Worm (Caenorhabditis elegans): ENCODE data around the gene rab-28.
"Not testable (repeated sequence)": the region's sequence is repeated elsewhere in the genome, so short reads cannot be mapped to it uniquely, and the experiment has no call there.

The rab-28 gene

ce11 chrIV:9256017-9256416, 12.2 kb upstream of the rab-28 start, which contains the start of gene Y11D7A.9:
Y11D7A.9 (minus strand) TSS chrIV:9256117.
- TF ChIP-seq tbx-37 (GFP tag; conservative IDR thresholded peaks at IDR 0.05) = no peak
- TF ChIP-seq scrt-1 (GFP tag; IDR thresholded peaks at IDR 0.05) = no peak
- no peak for TF ChIP-seq pes-1 (GFP tag; IDR thresholded peaks at IDR 0.05)
- TF ChIP-seq hnd-1 (tag; optimal IDR thresholded peaks at IDR 0.05) = no peak
- no peak for TF ChIP-seq tra-4 (tag; optimal IDR thresholded peaks at IDR 0.05)
- no peak for TF ChIP-seq ceh-13 (GFP tag; optimal IDR thresholded peaks at IDR 0.05)
- no peak for TF ChIP-seq ama-1 (optimal IDR thresholded peaks at IDR 0.05)
- no peak for TF ChIP-seq ets-7 (tag; optimal IDR thresholded peaks at IDR 0.05)
- no peak for TF ChIP-seq tbx-11 (GFP tag; IDR thresholded peaks at IDR 0.05)
- no peak for TF ChIP-seq aly-1 (tag; optimal IDR thresholded peaks at IDR 0.05)
- no peak for TF ChIP-seq B0310.2 (tag; optimal IDR thresholded peaks at IDR 0.05)
- TF ChIP-seq flt-1 (GFP tag; IDR thresholded peaks at IDR 0.05) = no peak
- no peak for TF ChIP-seq F13C5.2 (tag; optimal IDR thresholded peaks at IDR 0.05)
- no peak for TF ChIP-seq hmbx-1 (tag; optimal IDR thresholded peaks at IDR 0.05)
- TF ChIP-seq sea-1 (GFP tag; conservative IDR thresholded peaks at IDR 0.05) = no peak
- TF ChIP-seq hmg-4 (GFP tag; optimal IDR thresholded peaks at IDR 0.05) = no peak
- no peak for TF ChIP-seq ceh-36 (tag; optimal IDR thresholded peaks at IDR 0.05)

- TF ChIP-seq hnd-1 (tag; optimal IDR thresholded peaks at IDR 0.05) (no peak), tra-4 (tag; optimal IDR thresholded peaks at IDR 0.05) (no peak), hmg-4 (GFP tag; optimal IDR thresholded peaks at IDR 0.05) (no peak), tbx-11 (GFP tag; IDR thresholded peaks at IDR 0.05) (no peak), ama-1 (optimal IDR thresholded peaks at IDR 0.05) (no peak), ceh-36 (tag; optimal IDR thresholded peaks at IDR 0.05) (no peak), sea-1 (GFP tag; conservative IDR thresholded peaks at IDR 0.05) (no peak), F13C5.2 (tag; optimal IDR thresholded peaks at IDR 0.05) (no peak), tbx-37 (GFP tag; conservative IDR thresholded peaks at IDR 0.05) (no peak), ets-7 (tag; optimal IDR thresholded peaks at IDR 0.05) (no peak), pes-1 (GFP tag; IDR thresholded peaks at IDR 0.05) (no peak), aly-1 (tag; optimal IDR thresholded peaks at IDR 0.05) (no peak), ceh-13 (GFP tag; optimal IDR thresholded peaks at IDR 0.05) (no peak), B0310.2 (tag; optimal IDR thresholded peaks at IDR 0.05) (no peak), flt-1 (GFP tag; IDR thresholded peaks at IDR 0.05) (no peak), hmbx-1 (tag; optimal IDR thresholded peaks at IDR 0.05) (no peak), scrt-1 (GFP tag; IDR thresholded peaks at IDR 0.05) (no peak)
Measured at ce11 chrIV:9251079-9251478, 7.3 kb upstream of the rab-28 start, which contains the start of gene Y11D7A.8. Y11D7A.8 (plus strand) TSS chrIV:9251379.

- TF ChIP-seq tbx-11 (GFP tag; IDR thresholded peaks at IDR 0.05); sea-1 (GFP tag; conservative IDR thresholded peaks at IDR 0.05); hnd-1 (tag; optimal IDR thresholded peaks at IDR 0.05): not testable (repeated sequence)
Measured at ce11 chrIV:9249219-9249618, 5.4 kb upstream of the rab-28 start, which contains the start of gene Y11D7A.7. Y11D7A.7 (plus strand) TSS chrIV:9249519.

- TF ChIP-seq hmg-4 (GFP tag; optimal IDR thresholded peaks at IDR 0.05) = no peak
- no peak for TF ChIP-seq flt-1 (GFP tag; IDR thresholded peaks at IDR 0.05)
- no peak for TF ChIP-seq sea-1 (GFP tag; conservative IDR thresholded peaks at IDR 0.05)
- no peak for TF ChIP-seq scrt-1 (GFP tag; IDR thresholded peaks at IDR 0.05)
- TF ChIP-seq tbx-11 (GFP tag; IDR thresholded peaks at IDR 0.05) = no peak
- TF ChIP-seq pes-1 (GFP tag; IDR thresholded peaks at IDR 0.05) = no peak
- no peak for TF ChIP-seq tbx-37 (GFP tag; conservative IDR thresholded peaks at IDR 0.05)
- TF ChIP-seq B0310.2 (tag; optimal IDR thresholded peaks at IDR 0.05) = no peak
- no peak for TF ChIP-seq F13C5.2 (tag; optimal IDR thresholded peaks at IDR 0.05)
- TF ChIP-seq ceh-13 (GFP tag; optimal IDR thresholded peaks at IDR 0.05) = no peak
- TF ChIP-seq tra-4 (tag; optimal IDR thresholded peaks at IDR 0.05) = no peak
- no peak for TF ChIP-seq aly-1 (tag; optimal IDR thresholded peaks at IDR 0.05)
- TF ChIP-seq ama-1 (optimal IDR thresholded peaks at IDR 0.05) = no peak
- no peak for TF ChIP-seq hmbx-1 (tag; optimal IDR thresholded peaks at IDR 0.05)
- TF ChIP-seq ets-7 (tag; optimal IDR thresholded peaks at IDR 0.05) = no peak
- TF ChIP-seq ceh-36 (tag; optimal IDR thresholded peaks at IDR 0.05) = no peak
- TF ChIP-seq hnd-1 (tag; optimal IDR thresholded peaks at IDR 0.05) = no peak
Measured at ce11 chrIV:9245423-9245822, 1.6 kb upstream of the rab-28 start, which contains the start of gene Y11D7A.5. Y11D7A.5 (minus strand) TSS chrIV:9245523.

ce11 chrIV:9239151-9239550, 4.7 kb downstream of the rab-28 start:
- TF ChIP-seq ets-7 (tag; optimal IDR thresholded peaks at IDR 0.05) (no peak), aly-1 (tag; optimal IDR thresholded peaks at IDR 0.05) (no peak), tbx-37 (GFP tag; conservative IDR thresholded peaks at IDR 0.05) (no peak), tra-4 (tag; optimal IDR thresholded peaks at IDR 0.05) (no peak), ama-1 (optimal IDR thresholded peaks at IDR 0.05) (no peak), flt-1 (GFP tag; IDR thresholded peaks at IDR 0.05) (no peak), B0310.2 (tag; optimal IDR thresholded peaks at IDR 0.05) (no peak), sea-1 (GFP tag; conservative IDR thresholded peaks at IDR 0.05) (no peak), tbx-11 (GFP tag; IDR thresholded peaks at IDR 0.05) (no peak), scrt-1 (GFP tag; IDR thresholded peaks at IDR 0.05) (no peak), hmbx-1 (tag; optimal IDR thresholded peaks at IDR 0.05) (no peak), ceh-13 (GFP tag; optimal IDR thresholded peaks at IDR 0.05) (no peak)

- TF ChIP-seq tbx-37 (GFP tag; conservative IDR thresholded peaks at IDR 0.05) (no peak), ets-7 (tag; optimal IDR thresholded peaks at IDR 0.05) (no peak), B0310.2 (tag; optimal IDR thresholded peaks at IDR 0.05) (no peak), hnd-1 (tag; optimal IDR thresholded peaks at IDR 0.05) (no peak), scrt-1 (GFP tag; IDR thresholded peaks at IDR 0.05) (no peak), hmg-4 (GFP tag; optimal IDR thresholded peaks at IDR 0.05) (no peak)
Measured at ce11 chrIV:9232421-9233141, 11.2 kb downstream of the rab-28 start, which contains the start of gene Y11D7A.3. Y11D7A.3 (plus strand) TSS chrIV:9233091.

- TF ChIP-seq ama-1 (optimal IDR thresholded peaks at IDR 0.05) = no peak
- no peak for TF ChIP-seq ceh-13 (GFP tag; optimal IDR thresholded peaks at IDR 0.05)
Measured at ce11 chrIV:9227650-9228049, 16.2 kb downstream of the rab-28 start.
